Fruit fly (Drosophila melanogaster): Measurements from ENCODE around the gene Spn.

The Spn gene

dm6 chr3L:2475564-2476260 lies 78.4 kb downstream of the Spn start, which contains the start of gene CG16762 (continued):
- no peak for TF ChIP-seq nerfin-2 (GFP tag; IDR thresholded peaks at IDR 0.05; ENCODE audit: partially characterized antibody)
- no peak for TF ChIP-seq CG4617 (GFP tag; optimal IDR thresholded peaks at IDR 0.05; ENCODE audit: borderline replicate concordance)
- TF ChIP-seq HLH4C (GFP tag; IDR thresholded peaks at IDR 0.05; ENCODE audit: partially characterized antibody): no peak
- TF ChIP-seq ERR (GFP tag; optimal IDR thresholded peaks at IDR 0.05): no peak
- TF ChIP-seq CG1647 (GFP tag; optimal IDR thresholded peaks at IDR 0.05): peak; percentile 58
- TF ChIP-seq CG12659 (GFP tag; optimal IDR thresholded peaks at IDR 0.05): peak; percentile 28
- TF ChIP-seq ATbp (GFP tag; optimal IDR thresholded peaks at IDR 0.05): peak; percentile 89
- no peak for TF ChIP-seq fu2 (GFP tag; optimal IDR thresholded peaks at IDR 0.05)
- TF ChIP-seq ac (GFP tag; optimal IDR thresholded peaks at IDR 0.05): peak; percentile 28
- TF ChIP-seq CG6254 (GFP tag; optimal IDR thresholded peaks at IDR 0.05): peak; percentile 70
- no peak for TF ChIP-seq ttk (GFP tag; IDR thresholded peaks at IDR 0.05)
- TF ChIP-seq Mrtf (GFP tag; IDR thresholded peaks at IDR 0.05): no peak
- TF ChIP-seq fd64A (GFP tag; optimal IDR thresholded peaks at IDR 0.05): peak; percentile 88
- peak; percentile 3 for TF ChIP-seq az2 (GFP tag; optimal IDR thresholded peaks at IDR 0.05)
- TF ChIP-seq Antp (GFP tag; optimal IDR thresholded peaks at IDR 0.05): peak; percentile 11
- TF ChIP-seq Side (GFP tag; optimal IDR thresholded peaks at IDR 0.05): peak; percentile 53
- TF ChIP-seq sima (GFP tag; optimal IDR thresholded peaks at IDR 0.05): no peak
- TF ChIP-seq tap (tag; optimal IDR thresholded peaks at IDR 0.05): peak; percentile 49
- peak; percentile 37 for TF ChIP-seq Hey (tag; optimal IDR thresholded peaks at IDR 0.05)
- peak; percentile 28; the same call in 1 of the 2 replicates for TF ChIP-seq Rfx (GFP tag; IDR thresholded peaks at IDR 0.05)
- TF ChIP-seq ftz-f1 (GFP tag; optimal IDR thresholded peaks at IDR 0.05): no peak
- no peak for TF ChIP-seq fru (optimal IDR thresholded peaks at IDR 0.05)
- TF ChIP-seq hth (optimal IDR thresholded peaks at IDR 0.05): no peak
- no peak for TF ChIP-seq Mad (GFP tag; optimal IDR thresholded peaks at IDR 0.05)
- no peak for TF ChIP-seq CG9876 (GFP tag; optimal IDR thresholded peaks at IDR 0.05)
- 0 out of 3 replicates have a peak, but pooled peaks have one; percentile 57 for TF ChIP-seq so (GFP tag; IDR thresholded peaks at IDR 0.05)
- no peak for TF ChIP-seq Ptx1 (GFP tag; IDR thresholded peaks at IDR 0.05)
- peak; percentile 8 for TF ChIP-seq phol (tag; optimal IDR thresholded peaks at IDR 0.05)
- TF ChIP-seq onecut (GFP tag; IDR thresholded peaks at IDR 0.05): 0 out of 2 replicates have a peak, but pooled peaks have one; percentile 14
- TF ChIP-seq sens-2 (GFP tag; IDR thresholded peaks at IDR 0.05): no peak
- TF ChIP-seq CG18599 (GFP tag; optimal IDR thresholded peaks at IDR 0.05): peak; percentile 81
- TF ChIP-seq CG30403 (GFP tag; optimal IDR thresholded peaks at IDR 0.05): no peak
- peak; percentile 33 for TF ChIP-seq lbe (GFP tag; optimal IDR thresholded peaks at IDR 0.05)
- TF ChIP-seq CG6272 (GFP tag; IDR thresholded peaks at IDR 0.05): no peak
- peak; percentile 50 for TF ChIP-seq CG17186 (GFP tag; optimal IDR thresholded peaks at IDR 0.05)
- no peak for TF ChIP-seq crp (GFP tag; optimal IDR thresholded peaks at IDR 0.05)
- TF ChIP-seq aop (GFP tag; IDR thresholded peaks at IDR 0.05): no peak
- TF ChIP-seq H2.0 (GFP tag; IDR thresholded peaks at IDR 0.05): 0 out of 2 replicates have a peak, but pooled peaks have one; percentile 5
- TF ChIP-seq CG7745 (tag; optimal IDR thresholded peaks at IDR 0.05): no peak
- no peak for TF ChIP-seq sd (tag; optimal IDR thresholded peaks at IDR 0.05)
- no peak for TF ChIP-seq Deaf1 (tag; optimal IDR thresholded peaks at IDR 0.05)
- peak; percentile 71 for TF ChIP-seq HHEX (GFP tag; optimal IDR thresholded peaks at IDR 0.05)
- peak; percentile 43 for TF ChIP-seq CG7556 (GFP tag; optimal IDR thresholded peaks at IDR 0.05)
- TF ChIP-seq D (optimal IDR thresholded peaks at IDR 0.05): no peak
- TF ChIP-seq D (GFP tag; optimal IDR thresholded peaks at IDR 0.05): peak; percentile 43
- peak; percentile 8 for TF ChIP-seq NC2β (GFP tag; optimal IDR thresholded peaks at IDR 0.05)
- TF ChIP-seq pfk (GFP tag; optimal IDR thresholded peaks at IDR 0.05): no peak
- no peak for TF ChIP-seq E2f1 (GFP tag; IDR thresholded peaks at IDR 0.05)
- no peak for TF ChIP-seq HLH54F (GFP tag; optimal IDR thresholded peaks at IDR 0.05)
- no peak for TF ChIP-seq insv (GFP tag; optimal IDR thresholded peaks at IDR 0.05)
- TF ChIP-seq MESR4 (GFP tag; optimal IDR thresholded peaks at IDR 0.05): no peak
